Worm (Caenorhabditis elegans) whole organism, young adult: Measurements from ENCODE around the gene R05G9.3.

Source experiments
- F49E8.2 ChIP-seq: sonication (generic microtip); optimal IDR thresholded peaks from 3 replicates; lab custom pipeline; 2017; ENCODE audit warnings: missing genetic modification characterization, mild to moderate bottlenecking, missing compliant biosample characterization, antibody characterized with exemption, moderate library complexity; ENCODE audit not compliant: insufficient read depth
- ama-1 ChIP-seq, 3 experiments: fragments of 150-350 bp in 1 of 3; sonication (generic microtip) in 2 of 3; optimal IDR thresholded peaks; 2 replicates each; lab custom pipeline; 2014 to 2018; ENCODE audit warnings: missing biosample characterization in 2 of 3, missing genetic modification characterization in 2 of 3, missing genetic modification reagents in 2 of 3

DNA sequence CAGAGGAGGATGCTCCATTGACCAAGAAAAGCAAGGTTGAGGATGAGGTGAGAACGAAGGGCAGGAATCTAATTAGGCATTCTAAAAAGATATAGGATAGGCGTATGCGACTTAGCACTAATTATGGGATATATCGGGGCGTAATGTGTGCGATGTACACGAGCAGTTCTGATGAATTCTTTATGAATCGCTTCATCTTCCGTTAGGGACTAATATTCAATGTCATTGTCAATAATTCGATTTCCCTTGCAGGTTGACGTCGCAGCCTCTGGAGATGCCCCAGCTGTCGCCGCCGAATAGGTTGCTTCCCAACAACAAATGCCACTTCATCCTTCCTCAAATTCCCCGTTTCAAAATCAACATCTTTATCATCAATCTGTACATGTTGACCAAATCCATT is 8.2 kb downstream of the R05G9.3 start:
- TF ChIP-seq F49E8.2 (no peak), ama-1 (optimal IDR thresholded peaks at IDR 0.05; lab: Kevin White, UChicago) (no peak), ama-1 (GFP tag; optimal IDR thresholded peaks at IDR 0.05; lab: Kevin White, UChicago) (no peak)
